Worm (Caenorhabditis elegans): ENCODE measurements around the gene lgg-2.

DNA sequence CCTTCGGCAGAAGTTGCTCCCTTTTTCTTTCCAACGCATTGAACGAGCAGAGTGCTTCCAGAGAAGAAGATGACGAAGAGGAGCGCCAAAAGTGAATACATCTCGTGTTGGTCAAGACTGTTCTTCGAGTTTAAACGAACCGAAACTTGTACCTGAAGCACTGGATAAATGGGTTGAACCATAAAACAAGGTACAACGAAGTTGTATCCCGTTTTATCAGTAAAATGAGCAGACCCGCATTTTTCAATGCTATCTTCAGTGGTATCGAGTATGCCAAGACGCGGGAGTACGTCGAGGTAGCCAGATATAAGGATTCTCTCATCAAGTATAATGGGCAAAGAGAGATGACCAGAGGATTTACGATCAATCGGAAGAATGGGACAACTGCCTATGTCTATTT, 48.4 kb downstream of the lgg-2 start, which contains the start of gene F13E9.16:
- TF ChIP-seq ama-1 (optimal IDR thresholded peaks at IDR 0.05), result no peak
- no peak for TF ChIP-seq unc-3 (GFP tag; conservative IDR thresholded peaks at IDR 0.05)
- no peak for TF ChIP-seq unc-3 (tag; optimal IDR thresholded peaks at IDR 0.05)
- no peak for TF ChIP-seq ceh-45 (GFP tag; IDR thresholded peaks at IDR 0.05)
- TF ChIP-seq pat-9 (tag; optimal IDR thresholded peaks at IDR 0.05), result no peak
- no peak for TF ChIP-seq pha-4 (tag; optimal IDR thresholded peaks at IDR 0.05)
- TF ChIP-seq nhr-11 (tag; optimal IDR thresholded peaks at IDR 0.05), result no peak
- no peak for TF ChIP-seq sdc-2 (tag; optimal IDR thresholded peaks at IDR 0.05)
- TF ChIP-seq madf-2 (tag; optimal IDR thresholded peaks at IDR 0.05), result no peak
- no peak for TF ChIP-seq ztf-16 (tag; optimal IDR thresholded peaks at IDR 0.05)
- no peak for TF ChIP-seq che-1 (tag; optimal IDR thresholded peaks at IDR 0.05)

All from whole organism, late embryonic.